Fruit fly (Drosophila melanogaster) whole organism, embryonic: ENCODE data around the gene enc.
A peak's percentile ranks its signal among the peaks of the same experiment; 100 is the strongest.

Experiments
- Atf-2 ChIP-seq: fragments of 200-800 bp; sonication (Bioruptor generic); optimal IDR thresholded peaks from 2 replicates; lab custom pipeline; 2016; ENCODE audit warnings: missing biosample characterization, missing genetic modification characterization
- Atf3 ChIP-seq: fragments of 200-800 bp; sonication (Bioruptor generic); optimal IDR thresholded peaks from 3 replicates; lab custom pipeline; 2016; ENCODE audit warnings: missing biosample characterization, missing genetic modification characterization
- CG10565 ChIP-seq: fragments of 200-800 bp; sonication (Bioruptor generic); optimal IDR thresholded peaks from 3 replicates; lab custom pipeline; 2016; ENCODE audit warnings: missing biosample characterization, mild to moderate bottlenecking, missing genetic modification characterization
- CG11695 ChIP-seq: fragments of 200-800 bp; sonication (Bioruptor generic); IDR thresholded peaks from 3 replicates; pipeline ENCODE4 v1.3.6; 2022; ENCODE audit warnings: missing biosample characterization, missing genetic modification characterization
- CG12219 ChIP-seq: fragments of 200-800 bp; sonication (Bioruptor generic); optimal IDR thresholded peaks from 3 replicates; lab custom pipeline; 2018; ENCODE audit warnings: missing biosample characterization, mild to moderate bottlenecking, missing genetic modification characterization
- CG13296 ChIP-seq: fragments of 200-800 bp; sonication (Bioruptor generic); optimal IDR thresholded peaks from 3 replicates; lab custom pipeline; 2018; ENCODE audit warnings: missing biosample characterization, mild to moderate bottlenecking, missing genetic modification characterization
- CG13894 ChIP-seq: fragments of 200-800 bp; sonication (Bioruptor generic); optimal IDR thresholded peaks from 3 replicates; lab custom pipeline; 2018; ENCODE audit warnings: missing biosample characterization, mild to moderate bottlenecking, missing genetic modification characterization, moderate library complexity
- CG17612 ChIP-seq: fragments of 200-800 bp; sonication (Bioruptor generic); IDR thresholded peaks from 2 replicates; pipeline ENCODE4 v1.3.6; 2022; ENCODE audit warnings: missing biosample characterization, missing genetic modification characterization
- CG17912 ChIP-seq: fragments of 200-800 bp; sonication (Bioruptor generic); optimal IDR thresholded peaks from 2 replicates; lab custom pipeline; 2018; ENCODE audit warnings: missing biosample characterization, mild to moderate bottlenecking, missing genetic modification characterization
- CG1792 ChIP-seq: fragments of 200-800 bp; sonication (Bioruptor generic); optimal IDR thresholded peaks from 2 replicates; lab custom pipeline; 2016; ENCODE audit warnings: missing biosample characterization, missing genetic modification characterization
- CG18599 ChIP-seq: fragments of 200-800 bp; sonication (Bioruptor generic); optimal IDR thresholded peaks from 3 replicates; lab custom pipeline; 2017; ENCODE audit warnings: missing biosample characterization, missing genetic modification characterization, mild to moderate bottlenecking, moderate library complexity, missing genetic modification reagents
- CG42726 ChIP-seq: fragments of 200-800 bp; sonication (Bioruptor generic); IDR thresholded peaks from 2 replicates; pipeline ENCODE4 v1.3.6; 2022; ENCODE audit warnings: missing biosample characterization, missing genetic modification characterization; ENCODE audit not compliant: partially characterized antibody
- CG43689 ChIP-seq: fragments of 200-800 bp; sonication (Bioruptor generic); IDR thresholded peaks from 2 replicates; pipeline ENCODE4 v1.3.6; 2022; ENCODE audit warnings: missing biosample characterization, missing genetic modification characterization
- CG6272 ChIP-seq: fragments of 200-800 bp; sonication (Bioruptor generic); IDR thresholded peaks from 2 replicates; pipeline ENCODE4 v1.3.6; 2022; ENCODE audit warnings: missing biosample characterization, missing genetic modification characterization
- CHES-1-like ChIP-seq: fragments of 200-800 bp; sonication (Bioruptor generic); optimal IDR thresholded peaks from 2 replicates; lab custom pipeline; 2016; ENCODE audit warnings: missing biosample characterization, missing genetic modification characterization
- D19A ChIP-seq: fragments of 200-800 bp; optimal IDR thresholded peaks from 3 replicates; lab custom pipeline; 2019; ENCODE audit warnings: missing biosample characterization, mild to moderate bottlenecking, missing genetic modification characterization, moderate library complexity
- Dad ChIP-seq: fragments of 200-800 bp; sonication (Bioruptor generic); optimal IDR thresholded peaks from 3 replicates; lab custom pipeline; 2016; ENCODE audit warnings: missing biosample characterization, missing genetic modification characterization
- Deaf1 ChIP-seq: fragments of 200-800 bp; optimal IDR thresholded peaks from 3 replicates; lab custom pipeline; 2019; ENCODE audit warnings: missing biosample characterization, mild to moderate bottlenecking, missing genetic modification characterization, moderate library complexity
- Doc3 ChIP-seq: fragments of 200-800 bp; sonication (Bioruptor generic); IDR thresholded peaks from 3 replicates; pipeline ENCODE4 v1.3.6; 2022; ENCODE audit warnings: missing biosample characterization, missing genetic modification characterization; ENCODE audit not compliant: partially characterized antibody
- Dp ChIP-seq: fragments of 200-800 bp; sonication (Bioruptor generic); optimal IDR thresholded peaks from 2 replicates; lab custom pipeline; 2018; ENCODE audit warnings: missing biosample characterization, mild to moderate bottlenecking, missing genetic modification characterization, moderate library complexity
- ERR ChIP-seq: fragments of 200-800 bp; sonication (Bioruptor generic); optimal IDR thresholded peaks from 2 replicates; lab custom pipeline; 2016; ENCODE audit warnings: missing biosample characterization, missing genetic modification characterization
- Fer2 ChIP-seq: fragments of 200-800 bp; sonication (Bioruptor generic); optimal IDR thresholded peaks from 2 replicates; lab custom pipeline; 2018; ENCODE audit warnings: missing biosample characterization, mild to moderate bottlenecking, missing genetic modification characterization, moderate library complexity
- Hr39 ChIP-seq: fragments of >200 bp; optimal IDR thresholded peaks from 2 replicates; lab custom pipeline; 2017
- Med ChIP-seq: fragments of 200-800 bp; sonication (Bioruptor generic); peaks from one replicate; lab custom pipeline; 2016; ENCODE audit warnings: missing biosample characterization, missing genetic modification characterization, mild to moderate bottlenecking, inconsistent platforms, moderate library complexity
- Myb ChIP-seq: fragments of 200-800 bp; sonication (Bioruptor generic); optimal IDR thresholded peaks from 2 replicates; lab custom pipeline; 2016; ENCODE audit warnings: missing biosample characterization, missing genetic modification characterization
- Oaz ChIP-seq: fragments of 200-800 bp; sonication (Bioruptor generic); IDR thresholded peaks from 2 replicates; pipeline ENCODE4 v1.3.6; 2022; ENCODE audit warnings: missing biosample characterization, missing genetic modification characterization
- Ptx1 ChIP-seq: fragments of 200-800 bp; sonication (Bioruptor generic); IDR thresholded peaks from 2 replicates; pipeline ENCODE4 v1.3.6; 2022; ENCODE audit warnings: missing biosample characterization, missing genetic modification characterization
- Ravus ChIP-seq: fragments of 200-800 bp; sonication (Bioruptor generic); IDR thresholded peaks from 2 replicates; pipeline ENCODE4 v1.3.6; 2022; ENCODE audit warnings: missing biosample characterization, missing genetic modification characterization
- Spps ChIP-seq: fragments of 200-800 bp; sonication (Bioruptor generic); optimal IDR thresholded peaks from 2 replicates; lab custom pipeline; 2018; ENCODE audit warnings: missing biosample characterization, mild to moderate bottlenecking, missing genetic modification characterization
- al ChIP-seq: fragments of 200-800 bp; sonication (Bioruptor generic); IDR thresholded peaks from 2 replicates; pipeline ENCODE4 v1.3.6; 2022; ENCODE audit warnings: missing biosample characterization, missing genetic modification characterization
- bbx ChIP-seq: fragments of 200-800 bp; sonication (Bioruptor generic); IDR thresholded peaks from 2 replicates; pipeline ENCODE4 v1.3.6; 2022; ENCODE audit warnings: missing biosample characterization, missing genetic modification characterization; ENCODE audit not compliant: partially characterized antibody
- cg ChIP-seq: fragments of 200-800 bp; sonication (Bioruptor generic); optimal IDR thresholded peaks from 3 replicates; lab custom pipeline; 2019; ENCODE audit warnings: missing biosample characterization, mild to moderate bottlenecking, missing genetic modification characterization, moderate library complexity
- croc ChIP-seq: fragments of 200-800 bp; sonication (Bioruptor generic); conservative IDR thresholded peaks from 3 replicates; pipeline ENCODE4 v1.3.6; 2022; ENCODE audit warnings: missing biosample characterization, missing genetic modification characterization
- fd96Cb ChIP-seq: fragments of 200-800 bp; sonication (Bioruptor generic); optimal IDR thresholded peaks from 2 replicates; lab custom pipeline; 2018; ENCODE audit warnings: missing biosample characterization, mild to moderate bottlenecking, missing genetic modification characterization, moderate library complexity
- gsb-n ChIP-seq: fragments of 200-800 bp; sonication (Bioruptor generic); optimal IDR thresholded peaks from 3 replicates; lab custom pipeline; 2018; ENCODE audit warnings: missing biosample characterization, mild to moderate bottlenecking, missing genetic modification characterization
- ranshi ChIP-seq: fragments of 200-800 bp; sonication (Bioruptor generic); IDR thresholded peaks from 2 replicates; pipeline ENCODE4 v1.3.6; 2022; ENCODE audit warnings: missing biosample characterization, missing genetic modification characterization
- repo ChIP-seq: fragments of 200-800 bp; sonication (Bioruptor generic); optimal IDR thresholded peaks from 2 replicates; lab custom pipeline; 2016; ENCODE audit warnings: missing biosample characterization, missing genetic modification characterization
- schlank ChIP-seq: fragments of 200-800 bp; sonication (Bioruptor generic); optimal IDR thresholded peaks from 2 replicates; lab custom pipeline; 2018; ENCODE audit warnings: missing biosample characterization, mild to moderate bottlenecking, missing genetic modification characterization
- sd ChIP-seq: fragments of 200-800 bp; sonication (Bioruptor generic); optimal IDR thresholded peaks from 3 replicates; lab custom pipeline; 2018; ENCODE audit warnings: missing biosample characterization, mild to moderate bottlenecking, missing genetic modification characterization, moderate library complexity
- sim ChIP-seq: fragments of 200-800 bp; sonication (Bioruptor generic); IDR thresholded peaks from 2 replicates; pipeline ENCODE4 v1.3.6; 2022; ENCODE audit warnings: missing biosample characterization, missing genetic modification characterization
- sima ChIP-seq: fragments of 200-800 bp; sonication (Bioruptor generic); optimal IDR thresholded peaks from 2 replicates; lab custom pipeline; 2016; ENCODE audit warnings: missing biosample characterization, missing genetic modification characterization
- sisA ChIP-seq: fragments of 200-800 bp; sonication (Bioruptor generic); IDR thresholded peaks from 2 replicates; pipeline ENCODE4 v1.3.6; 2022; ENCODE audit warnings: missing biosample characterization, missing genetic modification characterization
- slp2 ChIP-seq: fragments of 200-800 bp; sonication (Bioruptor generic); optimal IDR thresholded peaks from 2 replicates; lab custom pipeline; 2016; ENCODE audit warnings: missing biosample characterization, missing genetic modification characterization
- sna ChIP-seq: fragments of 200-800 bp; sonication (Bioruptor generic); IDR thresholded peaks from 2 replicates; pipeline ENCODE4 v1.3.6; 2022; ENCODE audit warnings: missing biosample characterization, missing genetic modification characterization; ENCODE audit not compliant: partially characterized antibody
- stc ChIP-seq: fragments of 200-800 bp; sonication (Bioruptor generic); IDR thresholded peaks from 2 replicates; pipeline ENCODE4 v1.3.6; 2022; ENCODE audit warnings: missing biosample characterization, missing genetic modification characterization
- tin ChIP-seq: fragments of 200-800 bp; sonication (Bioruptor generic); optimal IDR thresholded peaks from 3 replicates; lab custom pipeline; 2016; ENCODE audit warnings: missing biosample characterization, missing genetic modification characterization
- tio ChIP-seq: fragments of 200-800 bp; sonication (Bioruptor generic); optimal IDR thresholded peaks from 2 replicates; lab custom pipeline; 2017; ENCODE audit warnings: missing biosample characterization, missing genetic modification characterization, inconsistent platforms
- twi ChIP-seq: fragments of 200-800 bp; optimal IDR thresholded peaks from 2 replicates; lab custom pipeline; 2019; ENCODE audit warnings: missing biosample characterization, mild to moderate bottlenecking, missing genetic modification characterization, moderate library complexity
- yki ChIP-seq: fragments of >200 bp; optimal IDR thresholded peaks from 3 replicates; lab custom pipeline; 2018
- zfh1 ChIP-seq: fragments of 200-800 bp; sonication (Bioruptor generic); IDR thresholded peaks from 3 replicates; pipeline ENCODE4 v1.3.6; 2022; ENCODE audit warnings: missing biosample characterization, missing genetic modification characterization

The enc gene

dm6 chr3L:3825884-3826283 is 7.4 kb downstream of the enc start:
- TF ChIP-seq cg (GFP tag; lab: Kevin White, UChicago) (peak; percentile 38), sd (tag; lab: Kevin White, UChicago) (peak; percentile 61), CG1792 (GFP tag; lab: Kevin White, UChicago) (no peak), Med (GFP tag; lab: Kevin White, UChicago) (peak; percentile 8), slp2 (GFP tag; lab: Kevin White, UChicago) (no peak), Deaf1 (tag; lab: Kevin White, UChicago) (peak; percentile 82), Atf3 (GFP tag; lab: Kevin White, UChicago) (no peak)

dm6 chr3L:3826541-3826940 is 8.1 kb downstream of the enc start:
- TF ChIP-seq CHES-1-like (no peak), CG13296 (GFP tag; lab: Kevin White, UChicago) (peak; percentile 85), CG18599 (GFP tag; lab: Kevin White, UChicago) (peak; percentile 96), Dad (GFP tag; lab: Kevin White, UChicago) (no peak), tin (GFP tag; lab: Kevin White, UChicago) (peak; percentile 75), Dp (GFP tag; lab: Kevin White, UChicago) (no peak), Ptx1 (peak; percentile 74), ranshi (GFP tag; lab: Robert Waterston, UW) (peak; percentile 89), D19A (tag; lab: Kevin White, UChicago) (peak; percentile 82), Atf-2 (GFP tag; lab: Kevin White, UChicago) (no peak), CG17912 (GFP tag; lab: Kevin White, UChicago) (no peak), bbx (GFP tag; lab: Robert Waterston, UW) (no peak), fd96Cb (tag; lab: Kevin White, UChicago) (peak; percentile 83), CG6272 (no peak), Spps (peak; percentile 32), Doc3 (no peak), al (GFP tag; lab: Robert Waterston, UW) (peak; percentile 43; the same call in 1 of the 2 replicates), Fer2 (tag; lab: Kevin White, UChicago) (peak; percentile 73), CG42726 (GFP tag; lab: Robert Waterston, UW) (no peak), CG11695 (GFP tag; lab: Robert Waterston, UW) (peak; percentile 88), sna (GFP tag; lab: Robert Waterston, UW) (no peak), CG13894 (tag; lab: Kevin White, UChicago) (peak; percentile 86), zfh1 (GFP tag; lab: Robert Waterston, UW) (peak; percentile 61; the same call in 2 of the 3 replicates), CG10565 (GFP tag; lab: Kevin White, UChicago) (no peak), CG43689 (0 out of 2 replicates have a peak, but pooled peaks have one; percentile 8), gsb-n (tag; lab: Kevin White, UChicago) (peak; percentile 78), sima (GFP tag; lab: Kevin White, UChicago) (no peak), croc (peak; percentile 24; the same call in 2 of the 3 replicates), CG12219 (peak; percentile 62), Myb (GFP tag; lab: Kevin White, UChicago) (no peak), schlank (tag; lab: Kevin White, UChicago) (no peak), stc (GFP tag; lab: Robert Waterston, UW) (peak; percentile 80), Oaz (GFP tag; lab: Robert Waterston, UW) (peak; percentile 49; the same call in 1 of the 2 replicates), CG17612 (GFP tag; lab: Robert Waterston, UW) (peak; percentile 50), Hr39 (lab: Kevin White, UChicago) (no peak), sisA (GFP tag; lab: Robert Waterston, UW) (peak; percentile 68), tio (GFP tag; lab: Kevin White, UChicago) (peak; percentile 72), repo (GFP tag; lab: Kevin White, UChicago) (no peak), ERR (GFP tag; lab: Kevin White, UChicago) (no peak), twi (no peak), Ravus (peak; percentile 59), sim (GFP tag; lab: Robert Waterston, UW) (peak; percentile 61; the same call in 1 of the 2 replicates), yki (lab: Kevin White, UChicago) (no peak)
